Fruit fly (Drosophila melanogaster) whole organism, embryonic: ENCODE data around the gene CG34001.
A peak's percentile ranks its signal among the peaks of the same experiment; 100 is the strongest.

Experiments
- Bgb ChIP-seq: fragments of 200-800 bp; sonication (Bioruptor generic); IDR thresholded peaks from 2 replicates; pipeline ENCODE4 v1.3.6; 2022; ENCODE audit warnings: missing biosample characterization, missing genetic modification characterization; ENCODE audit not compliant: partially characterized antibody
- CG10209 ChIP-seq: fragments of 200-800 bp; sonication (Bioruptor generic); optimal IDR thresholded peaks from 3 replicates; lab custom pipeline; 2017; ENCODE audit warnings: missing biosample characterization, mild to moderate bottlenecking, missing genetic modification characterization, missing genetic modification reagents
- CG10543 ChIP-seq: fragments of 200-800 bp; sonication (Bioruptor generic); optimal IDR thresholded peaks from 3 replicates; lab custom pipeline; 2017; ENCODE audit warnings: missing biosample characterization, mild to moderate bottlenecking, missing genetic modification characterization, moderate library complexity
- CG11695 ChIP-seq: fragments of 200-800 bp; sonication (Bioruptor generic); IDR thresholded peaks from 3 replicates; pipeline ENCODE4 v1.3.6; 2022; ENCODE audit warnings: missing biosample characterization, missing genetic modification characterization
- CG12942 ChIP-seq: fragments of 200-800 bp; sonication (Bioruptor generic); optimal IDR thresholded peaks from 3 replicates; lab custom pipeline; 2016; ENCODE audit warnings: missing biosample characterization, missing genetic modification characterization
- CG13296 ChIP-seq: fragments of 200-800 bp; sonication (Bioruptor generic); optimal IDR thresholded peaks from 3 replicates; lab custom pipeline; 2018; ENCODE audit warnings: missing biosample characterization, mild to moderate bottlenecking, missing genetic modification characterization
- CG15073 ChIP-seq: fragments of 200-800 bp; sonication (Bioruptor generic); optimal IDR thresholded peaks from 2 replicates; lab custom pipeline; 2016; ENCODE audit warnings: missing biosample characterization, missing genetic modification characterization
- CG16813 ChIP-seq: fragments of 200-800 bp; sonication (Bioruptor generic); IDR thresholded peaks from 3 replicates; pipeline ENCODE4 v1.3.6; 2022; ENCODE audit warnings: missing biosample characterization, missing genetic modification characterization; ENCODE audit not compliant: partially characterized antibody
- CG17359 ChIP-seq: fragments of 200-800 bp; sonication (Bioruptor generic); optimal IDR thresholded peaks from 3 replicates; lab custom pipeline; 2018; ENCODE audit warnings: missing biosample characterization, mild to moderate bottlenecking, missing genetic modification characterization, moderate library complexity
- CG17361 ChIP-seq: fragments of 200-800 bp; sonication (Bioruptor generic); IDR thresholded peaks from 3 replicates; pipeline ENCODE4 v1.3.6; 2022; ENCODE audit warnings: missing biosample characterization, missing genetic modification characterization
- CG17802 ChIP-seq: fragments of 200-800 bp; sonication (Bioruptor generic); optimal IDR thresholded peaks from 2 replicates; lab custom pipeline; 2018; ENCODE audit warnings: missing biosample characterization, mild to moderate bottlenecking, missing genetic modification characterization, moderate library complexity
- CG17829 ChIP-seq: fragments of 200-800 bp; optimal IDR thresholded peaks from 2 replicates; lab custom pipeline; 2019; ENCODE audit warnings: missing biosample characterization, mild to moderate bottlenecking, missing genetic modification characterization, moderate library complexity
- CG2199 ChIP-seq: fragments of 200-800 bp; sonication (Bioruptor generic); IDR thresholded peaks from 3 replicates; pipeline ENCODE4 v1.3.6; 2022; ENCODE audit warnings: missing biosample characterization, missing genetic modification characterization
- CG2712 ChIP-seq: fragments of 200-800 bp; optimal IDR thresholded peaks from 3 replicates; lab custom pipeline; 2019; ENCODE audit warnings: missing biosample characterization, mild to moderate bottlenecking, missing genetic modification characterization, moderate library complexity
- CG31365 ChIP-seq: fragments of 200-800 bp; sonication (Bioruptor generic); optimal IDR thresholded peaks from 2 replicates; lab custom pipeline; 2018; ENCODE audit warnings: missing biosample characterization, mild to moderate bottlenecking, missing genetic modification characterization
- CG3847 ChIP-seq: fragments of 200-800 bp; sonication (Bioruptor generic); IDR thresholded peaks from 2 replicates; pipeline ENCODE4 v1.3.6; 2022; ENCODE audit warnings: missing biosample characterization, missing genetic modification characterization
- CG4360 ChIP-seq: fragments of 200-800 bp; sonication (Bioruptor generic); IDR thresholded peaks from 2 replicates; pipeline ENCODE4 v1.3.6; 2022; ENCODE audit warnings: missing biosample characterization, missing genetic modification characterization
- CG5953 ChIP-seq: fragments of 200-800 bp; sonication (Bioruptor generic); IDR thresholded peaks from 2 replicates; pipeline ENCODE4 v1.3.6; 2022; ENCODE audit warnings: missing biosample characterization, missing genetic modification characterization
- CG7786 ChIP-seq: fragments of 200-800 bp; sonication (Bioruptor generic); optimal IDR thresholded peaks from 2 replicates; lab custom pipeline; 2016; ENCODE audit warnings: missing biosample characterization, missing genetic modification characterization
- CG9609 ChIP-seq: fragments of 200-800 bp; sonication (Bioruptor generic); optimal IDR thresholded peaks from 3 replicates; lab custom pipeline; 2016; ENCODE audit warnings: missing biosample characterization, missing genetic modification characterization
- CG9797 ChIP-seq: fragments of 200-800 bp; sonication (Bioruptor generic); optimal IDR thresholded peaks from 3 replicates; lab custom pipeline; 2018; ENCODE audit warnings: missing biosample characterization, mild to moderate bottlenecking, missing genetic modification characterization
- CG9932 ChIP-seq: fragments of 200-800 bp; sonication (Bioruptor generic); IDR thresholded peaks from 2 replicates; pipeline ENCODE4 v1.3.6; 2022; ENCODE audit warnings: missing biosample characterization, missing genetic modification characterization
- Dbx ChIP-seq: fragments of 200-800 bp; sonication (Bioruptor generic); IDR thresholded peaks from 3 replicates; pipeline ENCODE4 v1.3.6; 2022; ENCODE audit warnings: missing biosample characterization, missing genetic modification characterization
- Fer3 ChIP-seq: fragments of 200-800 bp; sonication (Bioruptor generic); optimal IDR thresholded peaks from 2 replicates; lab custom pipeline; 2018; ENCODE audit warnings: missing biosample characterization, mild to moderate bottlenecking, missing genetic modification characterization, moderate library complexity
- H2.0 ChIP-seq: fragments of 200-800 bp; sonication (Bioruptor generic); IDR thresholded peaks from 2 replicates; pipeline ENCODE4 v1.3.6; 2022; ENCODE audit warnings: missing biosample characterization, missing genetic modification characterization
- Jarid2 ChIP-seq: fragments of 200-800 bp; sonication (Bioruptor generic); optimal IDR thresholded peaks from 3 replicates; lab custom pipeline; 2017; ENCODE audit warnings: mild to moderate bottlenecking, missing biosample characterization, missing genetic modification reagents, missing genetic modification characterization
- Six4 ChIP-seq: fragments of 200-800 bp; sonication (Bioruptor generic); optimal IDR thresholded peaks from 2 replicates; lab custom pipeline; 2016; ENCODE audit warnings: missing biosample characterization, missing genetic modification characterization
- Xrp1 ChIP-seq: fragments of 200-800 bp; sonication (Bioruptor generic); IDR thresholded peaks from 2 replicates; pipeline ENCODE4 v1.3.6; 2022; ENCODE audit warnings: missing biosample characterization, missing genetic modification characterization
- ac ChIP-seq: fragments of 200-800 bp; sonication (Bioruptor generic); optimal IDR thresholded peaks from 3 replicates; lab custom pipeline; 2017; ENCODE audit warnings: missing biosample characterization, mild to moderate bottlenecking, missing genetic modification characterization
- ase ChIP-seq: fragments of 200-800 bp; sonication (Bioruptor generic); IDR thresholded peaks from 3 replicates; pipeline ENCODE4 v1.3.6; 2022; ENCODE audit warnings: missing biosample characterization, missing genetic modification characterization
- bigmax ChIP-seq: fragments of 200-800 bp; sonication (Bioruptor generic); optimal IDR thresholded peaks from 2 replicates; lab custom pipeline; 2018; ENCODE audit warnings: missing biosample characterization, mild to moderate bottlenecking, missing genetic modification characterization
- dpn ChIP-seq, 2 experiments: fragments of 200-800 bp; sonication (Bioruptor generic); optimal IDR thresholded peaks; 3 replicates each; lab custom pipeline; 2016; ENCODE audit warnings: missing biosample characterization in 2 of 2, missing genetic modification characterization in 2 of 2
- eyg ChIP-seq: fragments of 200-800 bp; sonication (Bioruptor generic); optimal IDR thresholded peaks from 3 replicates; lab custom pipeline; 2016; ENCODE audit warnings: missing biosample characterization, missing genetic modification characterization
- gcm ChIP-seq: fragments of 200-800 bp; sonication (Bioruptor generic); optimal IDR thresholded peaks from 2 replicates; lab custom pipeline; 2019; ENCODE audit warnings: missing biosample characterization, mild to moderate bottlenecking, missing genetic modification characterization, moderate library complexity
- gsb-n ChIP-seq: fragments of 200-800 bp; sonication (Bioruptor generic); optimal IDR thresholded peaks from 3 replicates; lab custom pipeline; 2018; ENCODE audit warnings: missing biosample characterization, mild to moderate bottlenecking, missing genetic modification characterization
- hbn ChIP-seq: fragments of 200-800 bp; sonication (Bioruptor generic); IDR thresholded peaks from 2 replicates; pipeline ENCODE4 v1.3.6; 2022; ENCODE audit warnings: missing biosample characterization, missing genetic modification characterization; ENCODE audit not compliant: partially characterized antibody
- hth ChIP-seq: fragments of >200 bp; optimal IDR thresholded peaks from 2 replicates; lab custom pipeline; 2017; ENCODE audit warnings: inconsistent platforms
- inv ChIP-seq: fragments of 200-800 bp; sonication (Bioruptor generic); IDR thresholded peaks from 2 replicates; pipeline ENCODE4 v1.3.6; 2022; ENCODE audit warnings: missing biosample characterization, missing genetic modification characterization; ENCODE audit not compliant: partially characterized antibody
- onecut ChIP-seq: fragments of 200-800 bp; sonication (Bioruptor generic); IDR thresholded peaks from 2 replicates; pipeline ENCODE4 v1.3.6; 2022; ENCODE audit warnings: missing biosample characterization, missing genetic modification characterization
- org-1 ChIP-seq: fragments of 200-800 bp; sonication (Bioruptor generic); optimal IDR thresholded peaks from 2 replicates; lab custom pipeline; 2017; ENCODE audit warnings: missing biosample characterization, missing genetic modification characterization
- repo ChIP-seq: fragments of 200-800 bp; sonication (Bioruptor generic); optimal IDR thresholded peaks from 2 replicates; lab custom pipeline; 2016; ENCODE audit warnings: missing biosample characterization, missing genetic modification characterization
- so ChIP-seq: fragments of 200-800 bp; sonication (Bioruptor generic); IDR thresholded peaks from 3 replicates; pipeline ENCODE4 v1.3.6; 2022; ENCODE audit warnings: missing biosample characterization, missing genetic modification characterization
- sob ChIP-seq: fragments of 200-800 bp; sonication (Bioruptor generic); IDR thresholded peaks from 2 replicates; pipeline ENCODE4 v1.3.6; 2022; ENCODE audit warnings: missing biosample characterization, missing genetic modification characterization
- ssp ChIP-seq: fragments of 200-800 bp; sonication (Bioruptor generic); IDR thresholded peaks from 2 replicates; pipeline ENCODE4 v1.3.6; 2022; ENCODE audit warnings: missing biosample characterization, missing genetic modification characterization
- stwl ChIP-seq: fragments of 200-800 bp; sonication (Bioruptor generic); optimal IDR thresholded peaks from 3 replicates; lab custom pipeline; 2018; ENCODE audit warnings: missing biosample characterization, mild to moderate bottlenecking, missing genetic modification characterization, moderate library complexity
- twi ChIP-seq: fragments of 200-800 bp; optimal IDR thresholded peaks from 2 replicates; lab custom pipeline; 2019; ENCODE audit warnings: missing biosample characterization, mild to moderate bottlenecking, missing genetic modification characterization, moderate library complexity
- unc-4 ChIP-seq: fragments of 200-800 bp; sonication (Bioruptor generic); IDR thresholded peaks from 2 replicates; pipeline ENCODE4 v1.3.6; 2022; ENCODE audit warnings: missing biosample characterization, missing genetic modification characterization; ENCODE audit not compliant: partially characterized antibody
- usp ChIP-seq: fragments of >200 bp; optimal IDR thresholded peaks from 2 replicates; lab custom pipeline; 2017; ENCODE audit warnings: missing biosample characterization, missing genetic modification characterization
- wdn ChIP-seq: fragments of 200-800 bp; sonication (Bioruptor generic); IDR thresholded peaks from 2 replicates; pipeline ENCODE4 v1.3.6; 2022; ENCODE audit warnings: missing biosample characterization, missing genetic modification characterization

The CG34001 gene

dm6 chr3L:10660744-10661589, 30.1 kb downstream of the CG34001 start, which contains the start of the genes CG32066 and CG8003 (continued):
- TF ChIP-seq stwl (tag; lab: Kevin White, UChicago) (peak; percentile 14), wdn (GFP tag; lab: Robert Waterston, UW) (no peak), eyg (GFP tag; lab: Kevin White, UChicago) (no peak), CG31365 (tag; lab: Kevin White, UChicago) (no peak), CG2712 (tag; lab: Kevin White, UChicago) (peak; percentile 64), ssp (GFP tag; lab: Robert Waterston, UW) (no peak), dpn (GFP tag; optimal IDR thresholded peaks at IDR 0.05; lab: Kevin White, UChicago) (peak in 1 of 2 experiments; percentile 6), CG16813 (GFP tag; lab: Robert Waterston, UW) (peak; percentile 94), CG11695 (GFP tag; lab: Robert Waterston, UW) (0 out of 3 replicates have a peak, but pooled peaks have one; percentile 15), CG9609 (no peak), Fer3 (tag; lab: Kevin White, UChicago) (peak; percentile 20), Six4 (GFP tag; lab: Kevin White, UChicago) (no peak), onecut (GFP tag; lab: Robert Waterston, UW) (0 out of 2 replicates have a peak, but pooled peaks have one; percentile 9), Jarid2 (GFP tag; lab: Kevin White, UChicago) (peak; percentile 96), Bgb (GFP tag; lab: Robert Waterston, UW) (peak; percentile 91), bigmax (GFP tag; lab: Kevin White, UChicago) (no peak), CG5953 (GFP tag; lab: Robert Waterston, UW) (0 out of 2 replicates have a peak, but pooled peaks have one; percentile 25), CG12942 (GFP tag; lab: Kevin White, UChicago) (peak; percentile 28), CG9932 (peak; percentile 74), hth (lab: Kevin White, UChicago) (no peak), CG17359 (tag; lab: Kevin White, UChicago) (peak; percentile 4), CG15073 (GFP tag; lab: Kevin White, UChicago) (no peak), CG17361 (GFP tag; lab: Robert Waterston, UW) (peak; percentile 66), CG9797 (GFP tag; lab: Kevin White, UChicago) (peak; percentile 66), twi (tag; lab: Kevin White, UChicago) (no peak), H2.0 (no peak; the same call in 1 of the 2 replicates), CG4360 (GFP tag; lab: Robert Waterston, UW) (peak; percentile 96), inv (GFP tag; lab: Robert Waterston, UW) (peak; percentile 96), ase (GFP tag; lab: Robert Waterston, UW) (peak; percentile 39; the same call in 1 of the 3 replicates), gcm (no peak), CG13296 (peak; percentile 34), gsb-n (peak; percentile 35), org-1 (GFP tag; lab: Kevin White, UChicago) (no peak), hbn (GFP tag; lab: Robert Waterston, UW) (peak; percentile 89), CG10543 (GFP tag; lab: Kevin White, UChicago) (peak; percentile 64), Xrp1 (GFP tag; lab: Robert Waterston, UW) (no peak), CG17829 (tag; lab: Kevin White, UChicago) (peak; percentile 64), ac (GFP tag; lab: Kevin White, UChicago) (peak; percentile 17), sob (GFP tag; lab: Robert Waterston, UW) (peak; percentile 57; the same call in 1 of the 2 replicates), CG7786 (GFP tag; lab: Kevin White, UChicago) (no peak), CG2199 (GFP tag; lab: Robert Waterston, UW) (peak; percentile 76), unc-4 (GFP tag; lab: Robert Waterston, UW) (peak; percentile 83), usp (GFP tag; lab: Kevin White, UChicago) (no peak), so (GFP tag; lab: Robert Waterston, UW) (0 out of 3 replicates have a peak, but pooled peaks have one; percentile 33), repo (GFP tag; lab: Kevin White, UChicago) (no peak), CG17802 (no peak), Dbx (GFP tag; lab: Robert Waterston, UW) (peak; percentile 50; the same call in 2 of the 3 replicates), CG3847 (GFP tag; lab: Robert Waterston, UW) (peak; percentile 32; the same call in 1 of the 2 replicates), CG10209 (peak; percentile 11)
